Worm (Caenorhabditis elegans) whole organism, L1 larva: ENCODE measurements around the gene clec-22.

Experiments
- C34B4.2 ChIP-seq: sonication (generic microtip); optimal IDR thresholded peaks from 2 replicates; lab custom pipeline; 2017; ENCODE audit warnings: mild to moderate bottlenecking, missing genetic modification characterization, missing compliant biosample characterization
- Y116A8C.19 ChIP-seq: sonication (generic microtip); optimal IDR thresholded peaks from 2 replicates; lab custom pipeline; 2016; ENCODE audit warnings: missing compliant biosample characterization, missing genetic modification characterization, borderline replicate concordance
- ama-1 ChIP-seq: fragments of 150-350 bp; optimal IDR thresholded peaks from 2 replicates; lab custom pipeline; 2014
- blmp-1 ChIP-seq: fragments of 150-350 bp; optimal IDR thresholded peaks from 2 replicates; lab custom pipeline; 2014; ENCODE audit warnings: missing biosample characterization, missing genetic modification characterization
- ceh-88 ChIP-seq: fragments of 200-800 bp; sonication (Bioruptor generic); IDR thresholded peaks from 2 replicates; pipeline ENCODE4 v1.3.6; 2022; ENCODE audit warnings: missing genetic modification characterization, missing compliant biosample characterization
- ceh-90 ChIP-seq: sonication (generic microtip); optimal IDR thresholded peaks from 2 replicates; lab custom pipeline; 2016; ENCODE audit warnings: missing genetic modification characterization, missing compliant biosample characterization
- ces-1 ChIP-seq: fragments of 150-350 bp; optimal IDR thresholded peaks from 2 replicates; lab custom pipeline; 2014; ENCODE audit warnings: missing biosample characterization, missing genetic modification reagents, missing genetic modification characterization
- lin-15B ChIP-seq: fragments of 150-350 bp; sonication (generic microtip); optimal IDR thresholded peaks from 3 replicates; lab custom pipeline; 2014; ENCODE audit warnings: missing biosample characterization, missing genetic modification characterization
- mep-1 ChIP-seq: fragments of 150-350 bp; optimal IDR thresholded peaks from 2 replicates; lab custom pipeline; 2014; ENCODE audit warnings: missing biosample characterization, missing genetic modification characterization
- nhr-28 ChIP-seq: fragments of 150-350 bp; optimal IDR thresholded peaks from 2 replicates; lab custom pipeline; 2014; ENCODE audit warnings: missing biosample characterization, missing genetic modification characterization
- pax-3 ChIP-seq: fragments of 200-800 bp; sonication (Bioruptor generic); optimal IDR thresholded peaks from 2 replicates; lab custom pipeline; 2018; ENCODE audit warnings: mild to moderate bottlenecking, missing genetic modification characterization, moderate library complexity, missing compliant biosample characterization
- pqm-1 ChIP-seq: sonication (generic microtip); optimal IDR thresholded peaks from 3 replicates; lab custom pipeline; 2017; ENCODE audit warnings: missing biosample characterization, missing genetic modification characterization
- unc-30 ChIP-seq: sonication (generic microtip); optimal IDR thresholded peaks from 2 replicates; lab custom pipeline; 2017; ENCODE audit warnings: missing biosample characterization, missing genetic modification characterization
- zag-1 ChIP-seq: fragments of 150-350 bp; optimal IDR thresholded peaks from 2 replicates; lab custom pipeline; 2014; ENCODE audit warnings: missing biosample characterization, missing genetic modification characterization
- ztf-4 ChIP-seq: fragments of 150-350 bp; optimal IDR thresholded peaks from 2 replicates; lab custom pipeline; 2014; ENCODE audit warnings: missing biosample characterization, missing genetic modification characterization

Gene clec-22

ce11 chrV:16899355-16899754 lies 41.1 kb downstream of the clec-22 start, which contains the start of gene fbxa-45:
TSS of gene fbxa-45 (minus strand) at chrV:16899455.
- TF ChIP-seq nhr-28 (tag; lab: Kevin White, UChicago) = no peak
- TF ChIP-seq C34B4.2 = no peak
- TF ChIP-seq unc-30 = no peak
- no peak for TF ChIP-seq ceh-88
- TF ChIP-seq ces-1 = no peak
- TF ChIP-seq, all 84 proteins: peak for 0

ce11 chrV:16902726-16903125 lies 44.5 kb downstream of the clec-22 start, which contains the start of gene srd-68:
TSS of gene srd-68 (minus strand) at chrV:16902826.
- TF ChIP-seq ceh-88 (no peak), ama-1 (lab: Kevin White, UChicago) (no peak), ceh-90 (no peak), ztf-4 (tag; lab: Kevin White, UChicago) (no peak), pax-3 (tag; lab: Kevin White, UChicago) (no peak), Y116A8C.19 (tag; lab: Kevin White, UChicago) (no peak), zag-1 (no peak), mep-1 (tag; lab: Kevin White, UChicago) (no peak)

- TF ChIP-seq lin-15B (no peak), blmp-1 (tag; lab: Kevin White, UChicago) (no peak), pqm-1 (tag; lab: Kevin White, UChicago) (no peak), zag-1 (no peak), pax-3 (tag; lab: Kevin White, UChicago) (no peak)
- TF ChIP-seq, all 84 proteins: peak for 0
These were observed 46.4 kb downstream of the clec-22 start, which contains the start of gene nhr-262 for ce11 chrV:16904612-16905011. TSS of gene nhr-262 (plus strand) at chrV:16904912.
